Fruit fly (Drosophila melanogaster): ENCODE data around the gene dmrt99B.

The dmrt99B gene

DNA sequence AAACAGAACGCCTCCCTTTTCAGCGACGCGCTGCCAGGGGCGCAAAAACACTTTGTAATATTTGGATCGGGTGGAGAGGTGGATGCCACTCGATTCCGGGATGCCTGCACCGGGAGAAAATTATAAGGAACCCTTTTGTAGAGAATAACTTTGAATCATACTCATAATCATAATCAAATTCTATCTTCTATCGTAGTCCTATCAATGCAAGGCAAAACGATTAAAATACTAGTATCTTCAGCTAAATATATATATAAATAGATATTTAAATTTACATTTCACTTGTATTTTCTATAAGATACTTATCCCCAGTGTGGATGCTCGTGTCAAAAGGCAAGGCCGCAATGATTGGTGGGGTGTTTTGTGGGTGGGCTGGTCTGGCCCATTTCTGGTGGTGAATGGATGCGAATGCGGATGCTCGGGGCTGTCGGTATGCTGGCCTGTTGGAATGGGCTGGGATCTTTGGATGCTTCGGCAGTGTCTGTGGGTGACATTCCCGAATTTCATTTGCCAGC is 13.5 kb downstream of the dmrt99B start (continued):
- TF ChIP-seq Awh (GFP tag; IDR thresholded peaks at IDR 0.05) (no peak), CG15601 (tag; optimal IDR thresholded peaks at IDR 0.05) (no peak), CG11398 (GFP tag; optimal IDR thresholded peaks at IDR 0.05) (no peak), CG1603 (tag; optimal IDR thresholded peaks at IDR 0.05) (no peak), CG1024 (GFP tag; IDR thresholded peaks at IDR 0.05) (no peak), CG3995 (GFP tag; optimal IDR thresholded peaks at IDR 0.05) (no peak), cas (GFP tag; IDR thresholded peaks at IDR 0.05) (no peak), MTF-1 (GFP tag; optimal IDR thresholded peaks at IDR 0.05; ENCODE audit: borderline replicate concordance) (no peak), Ssrp (tag; optimal IDR thresholded peaks at IDR 0.05) (no peak), wor (GFP tag; IDR thresholded peaks at IDR 0.05) (no peak), dm (GFP tag; optimal IDR thresholded peaks at IDR 0.05) (no peak), CG13123 (GFP tag; optimal IDR thresholded peaks at IDR 0.05) (no peak), lbe (GFP tag; optimal IDR thresholded peaks at IDR 0.05) (no peak), Aef1 (GFP tag; IDR thresholded peaks at IDR 0.05) (no peak), E2f1 (GFP tag; IDR thresholded peaks at IDR 0.05) (no peak), gsb-n (tag; optimal IDR thresholded peaks at IDR 0.05) (no peak), sisA (GFP tag; IDR thresholded peaks at IDR 0.05) (peak; percentile 37; the same call in 1 of the 2 replicates), wdn (GFP tag; IDR thresholded peaks at IDR 0.05) (no peak), MBD-R2 (GFP tag; IDR thresholded peaks at IDR 0.05) (no peak), CG2712 (tag; optimal IDR thresholded peaks at IDR 0.05) (peak; percentile 20), CG1647 (GFP tag; optimal IDR thresholded peaks at IDR 0.05) (no peak), Hmx (GFP tag; optimal IDR thresholded peaks at IDR 0.05) (no peak), Pdp1 (GFP tag; optimal IDR thresholded peaks at IDR 0.05) (no peak), CG5180 (GFP tag; optimal IDR thresholded peaks at IDR 0.05) (no peak), sqz (GFP tag; optimal IDR thresholded peaks at IDR 0.05) (no peak), esg (GFP tag; conservative IDR thresholded peaks at IDR 0.05) (no peak), Sry-δ (GFP tag; optimal IDR thresholded peaks at IDR 0.05) (no peak), Ets65A (GFP tag) (peak; percentile 30), tio (GFP tag; optimal IDR thresholded peaks at IDR 0.05) (no peak), CG12104 (GFP tag; optimal IDR thresholded peaks at IDR 0.05) (no peak), NK7.1 (GFP tag; optimal IDR thresholded peaks at IDR 0.05) (no peak), CG4707 (GFP tag; optimal IDR thresholded peaks at IDR 0.05) (no peak), CG13287 (GFP tag; IDR thresholded peaks at IDR 0.05; ENCODE audit: partially characterized antibody) (no peak), MESR4 (GFP tag; optimal IDR thresholded peaks at IDR 0.05) (no peak), tap (tag; optimal IDR thresholded peaks at IDR 0.05) (no peak), fu2 (GFP tag; optimal IDR thresholded peaks at IDR 0.05) (no peak), dan (GFP tag; IDR thresholded peaks at IDR 0.05) (no peak), dysf (GFP tag; IDR thresholded peaks at IDR 0.05) (no peak), en (GFP tag; optimal IDR thresholded peaks at IDR 0.05) (no peak), CG17361 (GFP tag; IDR thresholded peaks at IDR 0.05) (no peak), CG14860 (GFP tag; IDR thresholded peaks at IDR 0.05; ENCODE audit: partially characterized antibody) (no peak), Jarid2 (GFP tag; optimal IDR thresholded peaks at IDR 0.05) (no peak), CG4424 (GFP tag; optimal IDR thresholded peaks at IDR 0.05) (no peak), hkb (optimal IDR thresholded peaks at IDR 0.05) (no peak), hkb (GFP tag; IDR thresholded peaks at IDR 0.05) (no peak), CG17328 (GFP tag; IDR thresholded peaks at IDR 0.05) (0 out of 2 replicates have a peak, but pooled peaks have one; percentile 7), PHDP (tag; optimal IDR thresholded peaks at IDR 0.05) (no peak), gro (GFP tag; optimal IDR thresholded peaks at IDR 0.05) (no peak), amos (GFP tag; IDR thresholded peaks at IDR 0.05; ENCODE audit: partially characterized antibody) (no peak), Sox102F (GFP tag; optimal IDR thresholded peaks at IDR 0.05) (peak; percentile 44), CG3163 (GFP tag; optimal IDR thresholded peaks at IDR 0.05) (no peak), CG6683 (GFP tag; optimal IDR thresholded peaks at IDR 0.05) (no peak)

All from whole organism, embryonic.